Fruit fly (Drosophila melanogaster) S2 (cell line): ENCODE results near the gene Cpr62Bc.

Source experiments
- CG8478 ChIP-seq: fragments of >200 bp; optimal IDR thresholded peaks from 2 replicates; lab custom pipeline; 2018
- CTCF ChIP-seq, 2 experiments: fragments of >200 bp; optimal IDR thresholded peaks; 2 replicates each; lab custom pipeline; 2018

- TF ChIP-seq CG8478 (no peak), CTCF (optimal IDR thresholded peaks at IDR 0.05; lab: Kevin White, UChicago) (no peak)
Measured at dm6 chr3L:1797005-1797404, 44.9 kb downstream of the Cpr62Bc start, which contains the start of gene CG12020.
